Fruit fly (Drosophila melanogaster) whole organism, embryonic: ENCODE results near the gene Srp9.
A peak's percentile ranks its signal among the peaks of the same experiment; 100 is the strongest.

Experiments
- Antp ChIP-seq: fragments of 200-800 bp; sonication (Bioruptor generic); optimal IDR thresholded peaks from 3 replicates; lab custom pipeline; 2016; ENCODE audit warnings: missing biosample characterization, missing genetic modification characterization
- CG10321 ChIP-seq: fragments of 200-800 bp; sonication (Bioruptor generic); IDR thresholded peaks from 2 replicates; pipeline ENCODE4 v1.3.6; 2022; ENCODE audit warnings: missing biosample characterization, missing genetic modification characterization
- CG10366 ChIP-seq: fragments of 200-800 bp; sonication (Bioruptor generic); IDR thresholded peaks from 2 replicates; pipeline ENCODE4 v1.3.6; 2022; ENCODE audit warnings: missing biosample characterization, missing genetic modification characterization
- CG10431 ChIP-seq: fragments of 200-800 bp; sonication (Bioruptor generic); optimal IDR thresholded peaks from 3 replicates; lab custom pipeline; 2018; ENCODE audit warnings: missing biosample characterization, mild to moderate bottlenecking, missing genetic modification characterization
- CG10462 ChIP-seq: fragments of 200-800 bp; sonication (Bioruptor generic); optimal IDR thresholded peaks from 2 replicates; lab custom pipeline; 2016; ENCODE audit warnings: missing biosample characterization, missing genetic modification characterization
- CG11247 ChIP-seq: fragments of 200-800 bp; sonication (Bioruptor generic); IDR thresholded peaks from 2 replicates; pipeline ENCODE4 v1.3.6; 2022; ENCODE audit warnings: missing biosample characterization, missing genetic modification characterization
- CG13296 ChIP-seq: fragments of 200-800 bp; sonication (Bioruptor generic); optimal IDR thresholded peaks from 3 replicates; lab custom pipeline; 2018; ENCODE audit warnings: missing biosample characterization, mild to moderate bottlenecking, missing genetic modification characterization
- CG13624 ChIP-seq: fragments of 200-800 bp; sonication (Bioruptor generic); optimal IDR thresholded peaks from 2 replicates; lab custom pipeline; 2016; ENCODE audit warnings: missing biosample characterization, missing genetic modification characterization
- CG15514 ChIP-seq: fragments of 200-800 bp; sonication (Bioruptor generic); optimal IDR thresholded peaks from 3 replicates; lab custom pipeline; 2017; ENCODE audit warnings: missing biosample characterization, missing genetic modification characterization, mild to moderate bottlenecking, moderate library complexity, missing genetic modification reagents
- CG16813 ChIP-seq: fragments of 200-800 bp; sonication (Bioruptor generic); IDR thresholded peaks from 3 replicates; pipeline ENCODE4 v1.3.6; 2022; ENCODE audit warnings: missing biosample characterization, missing genetic modification characterization; ENCODE audit not compliant: partially characterized antibody
- CG16815 ChIP-seq: fragments of 200-800 bp; sonication (Bioruptor generic); optimal IDR thresholded peaks from 3 replicates; lab custom pipeline; 2017; ENCODE audit warnings: missing biosample characterization, mild to moderate bottlenecking, missing genetic modification characterization
- CG2712 ChIP-seq: fragments of 200-800 bp; optimal IDR thresholded peaks from 3 replicates; lab custom pipeline; 2019; ENCODE audit warnings: missing biosample characterization, mild to moderate bottlenecking, missing genetic modification characterization, moderate library complexity
- CG3065 ChIP-seq: fragments of 200-800 bp; sonication (Bioruptor generic); optimal IDR thresholded peaks from 2 replicates; lab custom pipeline; 2016; ENCODE audit warnings: missing biosample characterization, missing genetic modification characterization
- CG31388 ChIP-seq: fragments of 200-800 bp; sonication (Bioruptor generic); optimal IDR thresholded peaks from 2 replicates; lab custom pipeline; 2016; ENCODE audit warnings: missing biosample characterization, missing genetic modification characterization
- CG3281 ChIP-seq: fragments of 200-800 bp; sonication (Bioruptor generic); optimal IDR thresholded peaks from 3 replicates; lab custom pipeline; 2017; ENCODE audit warnings: missing biosample characterization, mild to moderate bottlenecking, missing genetic modification characterization
- CG34224 ChIP-seq: fragments of 200-800 bp; sonication (Bioruptor generic); IDR thresholded peaks from 3 replicates; pipeline ENCODE4 v1.3.6; 2022; ENCODE audit warnings: missing biosample characterization, missing genetic modification characterization; ENCODE audit not compliant: partially characterized antibody
- CG4282 ChIP-seq: fragments of 200-800 bp; sonication (Bioruptor generic); optimal IDR thresholded peaks from 2 replicates; lab custom pipeline; 2016; ENCODE audit warnings: missing biosample characterization, missing genetic modification characterization
- CG6813 ChIP-seq: fragments of 200-800 bp; sonication (Bioruptor generic); optimal IDR thresholded peaks from 2 replicates; lab custom pipeline; 2017; ENCODE audit warnings: missing biosample characterization, missing genetic modification characterization, mild to moderate bottlenecking, moderate library complexity, missing genetic modification reagents
- CG8478 ChIP-seq: fragments of >200 bp; optimal IDR thresholded peaks from 2 replicates; lab custom pipeline; 2018
- CTCF ChIP-seq: fragments of 200-800 bp; sonication (Bioruptor generic); optimal IDR thresholded peaks from 2 replicates; lab custom pipeline; 2017; ENCODE audit warnings: missing biosample characterization, mild to moderate bottlenecking, missing genetic modification characterization, moderate library complexity
- Dbx ChIP-seq: fragments of 200-800 bp; sonication (Bioruptor generic); IDR thresholded peaks from 3 replicates; pipeline ENCODE4 v1.3.6; 2022; ENCODE audit warnings: missing biosample characterization, missing genetic modification characterization
- Ets65A ChIP-seq: fragments of 200-800 bp; sonication (Bioruptor generic); peaks from one replicate; lab custom pipeline; 2016; ENCODE audit warnings: missing biosample characterization, missing genetic modification characterization
- HmgD ChIP-seq: fragments of 200-800 bp; sonication (Bioruptor generic); optimal IDR thresholded peaks from 3 replicates; lab custom pipeline; 2016; ENCODE audit warnings: missing biosample characterization, missing genetic modification characterization
- HmgZ ChIP-seq: fragments of 200-800 bp; sonication (Bioruptor generic); optimal IDR thresholded peaks from 2 replicates; lab custom pipeline; 2018; ENCODE audit warnings: missing biosample characterization, mild to moderate bottlenecking, missing genetic modification characterization
- Hmx ChIP-seq: fragments of 200-800 bp; sonication (Bioruptor generic); optimal IDR thresholded peaks from 2 replicates; lab custom pipeline; 2016; ENCODE audit warnings: missing biosample characterization, missing genetic modification characterization
- Hr3 ChIP-seq: fragments of 200-800 bp; sonication (Bioruptor generic); optimal IDR thresholded peaks from 3 replicates; lab custom pipeline; 2016; ENCODE audit warnings: missing biosample characterization, missing genetic modification characterization
- Poxn ChIP-seq: fragments of 200-800 bp; sonication (Bioruptor generic); IDR thresholded peaks from 2 replicates; pipeline ENCODE4 v1.3.6; 2022; ENCODE audit warnings: missing biosample characterization, missing genetic modification characterization
- Sin3A ChIP-seq: fragments of >200 bp; optimal IDR thresholded peaks from 2 replicates; lab custom pipeline; 2018
- TFAM ChIP-seq: fragments of 200-800 bp; sonication (Bioruptor generic); optimal IDR thresholded peaks from 2 replicates; lab custom pipeline; 2017; ENCODE audit warnings: missing biosample characterization, missing genetic modification characterization, inconsistent platforms
- Vsx1 ChIP-seq: fragments of 200-800 bp; sonication (Bioruptor generic); optimal IDR thresholded peaks from 2 replicates; lab custom pipeline; 2017; ENCODE audit warnings: missing biosample characterization, mild to moderate bottlenecking, missing genetic modification characterization, missing genetic modification reagents
- ac ChIP-seq: fragments of 200-800 bp; sonication (Bioruptor generic); optimal IDR thresholded peaks from 3 replicates; lab custom pipeline; 2017; ENCODE audit warnings: missing biosample characterization, mild to moderate bottlenecking, missing genetic modification characterization
- aop ChIP-seq: fragments of 200-800 bp; sonication (Bioruptor generic); IDR thresholded peaks from 2 replicates; pipeline ENCODE4 v1.3.6; 2022; ENCODE audit warnings: missing biosample characterization, missing genetic modification characterization
- ash1 ChIP-seq: fragments of 200-800 bp; sonication (Bioruptor generic); optimal IDR thresholded peaks from 2 replicates; lab custom pipeline; 2018; ENCODE audit warnings: missing biosample characterization, mild to moderate bottlenecking, missing genetic modification characterization
- bbx ChIP-seq: fragments of 200-800 bp; sonication (Bioruptor generic); IDR thresholded peaks from 2 replicates; pipeline ENCODE4 v1.3.6; 2022; ENCODE audit warnings: missing biosample characterization, missing genetic modification characterization; ENCODE audit not compliant: partially characterized antibody
- bsh ChIP-seq, 2 experiments: fragments of 200-800 bp; sonication (Bioruptor generic); optimal IDR thresholded peaks; 2 replicates each; lab custom pipeline; 2017 to 2018; ENCODE audit warnings: mild to moderate bottlenecking in 2 of 2, missing biosample characterization in 2 of 2, missing genetic modification characterization in 2 of 2, moderate library complexity in 1 of 2
- btn ChIP-seq: fragments of 200-800 bp; sonication (Bioruptor generic); optimal IDR thresholded peaks from 2 replicates; lab custom pipeline; 2016; ENCODE audit warnings: missing biosample characterization, missing genetic modification characterization
- fd64A ChIP-seq: fragments of 200-800 bp; sonication (Bioruptor generic); optimal IDR thresholded peaks from 3 replicates; lab custom pipeline; 2018; ENCODE audit warnings: missing biosample characterization, mild to moderate bottlenecking, missing genetic modification characterization
- gfzf ChIP-seq: fragments of 200-800 bp; sonication (Bioruptor generic); optimal IDR thresholded peaks from 2 replicates; lab custom pipeline; 2016; ENCODE audit warnings: missing biosample characterization, mild to moderate bottlenecking, missing genetic modification characterization, moderate library complexity
- h ChIP-seq: fragments of >200 bp; optimal IDR thresholded peaks from 2 replicates; lab custom pipeline; 2017
- inv ChIP-seq: fragments of 200-800 bp; sonication (Bioruptor generic); IDR thresholded peaks from 2 replicates; pipeline ENCODE4 v1.3.6; 2022; ENCODE audit warnings: missing biosample characterization, missing genetic modification characterization; ENCODE audit not compliant: partially characterized antibody
- klu ChIP-seq: fragments of 200-800 bp; sonication (Bioruptor generic); IDR thresholded peaks from 2 replicates; pipeline ENCODE4 v1.3.6; 2022; ENCODE audit warnings: missing biosample characterization, missing genetic modification characterization
- knrl ChIP-seq: fragments of 200-800 bp; sonication (Bioruptor generic); IDR thresholded peaks from 3 replicates; pipeline ENCODE4 v1.3.6; 2022; ENCODE audit warnings: missing biosample characterization, missing genetic modification characterization; ENCODE audit not compliant: partially characterized antibody
- lbe ChIP-seq: fragments of 200-800 bp; sonication (Bioruptor generic); optimal IDR thresholded peaks from 2 replicates; lab custom pipeline; 2016; ENCODE audit warnings: missing biosample characterization, mild to moderate bottlenecking, missing genetic modification characterization
- mam ChIP-seq: fragments of 200-800 bp; sonication (Bioruptor generic); optimal IDR thresholded peaks from 3 replicates; lab custom pipeline; 2016; ENCODE audit warnings: missing biosample characterization, missing genetic modification characterization
- nmo ChIP-seq: fragments of 200-800 bp; sonication (Bioruptor generic); optimal IDR thresholded peaks from 2 replicates; lab custom pipeline; 2018; ENCODE audit warnings: missing biosample characterization, mild to moderate bottlenecking, missing genetic modification characterization, moderate library complexity
- pfk ChIP-seq: fragments of 200-800 bp; sonication (Bioruptor generic); optimal IDR thresholded peaks from 2 replicates; lab custom pipeline; 2018; ENCODE audit warnings: missing biosample characterization, mild to moderate bottlenecking, missing genetic modification characterization, moderate library complexity
- seq ChIP-seq: fragments of 200-800 bp; sonication (Bioruptor generic); IDR thresholded peaks from 2 replicates; pipeline ENCODE4 v1.3.6; 2022; ENCODE audit warnings: missing biosample characterization, missing genetic modification characterization
- sr ChIP-seq: fragments of 200-800 bp; sonication (Bioruptor generic); IDR thresholded peaks from 3 replicates; pipeline ENCODE4 v1.3.6; 2022; ENCODE audit warnings: missing biosample characterization, missing genetic modification characterization
- tap ChIP-seq: fragments of 200-800 bp; optimal IDR thresholded peaks from 3 replicates; lab custom pipeline; 2019; ENCODE audit warnings: missing biosample characterization, mild to moderate bottlenecking, missing genetic modification characterization, moderate library complexity
- tin ChIP-seq: fragments of 200-800 bp; sonication (Bioruptor generic); optimal IDR thresholded peaks from 3 replicates; lab custom pipeline; 2016; ENCODE audit warnings: missing biosample characterization, missing genetic modification characterization
- twi ChIP-seq: fragments of 200-800 bp; optimal IDR thresholded peaks from 2 replicates; lab custom pipeline; 2019; ENCODE audit warnings: missing biosample characterization, mild to moderate bottlenecking, missing genetic modification characterization, moderate library complexity
- tx ChIP-seq: fragments of 200-800 bp; sonication (Bioruptor generic); optimal IDR thresholded peaks from 2 replicates; lab custom pipeline; 2016; ENCODE audit warnings: missing biosample characterization, missing genetic modification characterization
- yki ChIP-seq: fragments of >200 bp; optimal IDR thresholded peaks from 3 replicates; lab custom pipeline; 2018

The Srp9 gene

DNA sequence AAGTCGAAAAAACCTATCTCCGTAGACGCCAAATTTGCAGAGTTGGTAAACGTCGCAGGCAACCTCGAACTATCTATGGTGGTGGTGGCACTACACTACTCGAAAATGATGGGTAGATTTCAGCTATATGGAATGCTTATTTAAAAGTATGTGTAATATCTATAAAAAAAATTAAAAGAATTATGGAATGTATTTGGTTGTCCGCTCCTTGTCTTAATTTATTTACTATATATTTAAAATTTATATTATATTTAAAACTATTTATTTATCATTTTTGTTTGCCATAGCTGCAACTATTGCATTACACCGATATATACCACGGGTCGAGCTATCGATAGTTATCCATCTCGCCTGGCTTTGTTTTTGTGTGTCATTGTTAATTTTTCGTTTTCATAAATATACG lies 39.9 kb downstream of the Srp9 start, which contains the start of the genes HP4 and CG8209 (continued):
- no peak for TF ChIP-seq gfzf
- TF ChIP-seq CG13624: peak; percentile 50
- peak; percentile 97 for TF ChIP-seq Ets65A (GFP tag; lab: Kevin White, UChicago)
- peak; percentile 84 for TF ChIP-seq tin (GFP tag; lab: Kevin White, UChicago)
- no peak for TF ChIP-seq CG31388
- peak; percentile 82 for TF ChIP-seq seq (GFP tag; lab: Robert Waterston, UW)
- peak; percentile 18 for TF ChIP-seq pfk (GFP tag; lab: Kevin White, UChicago)
- TF ChIP-seq aop (GFP tag; lab: Robert Waterston, UW): peak; percentile 37; the same call in 1 of the 2 replicates
- TF ChIP-seq Hmx (GFP tag; lab: Kevin White, UChicago): peak; percentile 19
- peak; percentile 21; the same call in 1 of the 2 replicates for TF ChIP-seq CG10321 (GFP tag; lab: Robert Waterston, UW)
- peak; percentile 92 for TF ChIP-seq CG2712 (tag; lab: Kevin White, UChicago)
- TF ChIP-seq nmo (GFP tag; lab: Kevin White, UChicago): peak; percentile 97
- TF ChIP-seq Hr3 (GFP tag; lab: Kevin White, UChicago): peak; percentile 87
- TF ChIP-seq sr (GFP tag; lab: Robert Waterston, UW): no peak
- no peak for TF ChIP-seq TFAM (GFP tag; lab: Kevin White, UChicago)
- TF ChIP-seq lbe (GFP tag; lab: Kevin White, UChicago): peak; percentile 85
- TF ChIP-seq twi: peak; percentile 60
- peak; percentile 21; the same call in 1 of the 2 replicates for TF ChIP-seq Poxn (GFP tag; lab: Robert Waterston, UW)
- peak; percentile 64; the same call in 1 of the 2 replicates for TF ChIP-seq klu (GFP tag; lab: Robert Waterston, UW)
- peak; percentile 54 for TF ChIP-seq Antp (GFP tag; lab: Kevin White, UChicago)
- peak; percentile 49 for TF ChIP-seq CG3065 (GFP tag; lab: Kevin White, UChicago)
- no peak for TF ChIP-seq CG4282 (GFP tag; lab: Kevin White, UChicago)
- peak; percentile 86 for TF ChIP-seq inv (GFP tag; lab: Robert Waterston, UW)
- TF ChIP-seq mam (GFP tag; lab: Kevin White, UChicago): peak; percentile 75
- TF ChIP-seq bsh (GFP tag; optimal IDR thresholded peaks at IDR 0.05; lab: Kevin White, UChicago): peak; percentile 13 to 85
- peak; percentile 82 for TF ChIP-seq CG3281 (GFP tag; lab: Kevin White, UChicago)
- TF ChIP-seq CTCF: peak; percentile 33
- peak; percentile 78 for TF ChIP-seq CG13296 (GFP tag; lab: Kevin White, UChicago)
- TF ChIP-seq CG11247 (GFP tag; lab: Robert Waterston, UW): peak; percentile 84
- peak; percentile 78 for TF ChIP-seq HmgZ
- TF ChIP-seq tap (tag; lab: Kevin White, UChicago): peak; percentile 52
- TF ChIP-seq h (lab: Kevin White, UChicago): no peak
- no peak for TF ChIP-seq Sin3A
- TF ChIP-seq CG10462: peak; percentile 49
- TF ChIP-seq CG10366: peak; percentile 81
- peak; percentile 63 for TF ChIP-seq CG6813 (GFP tag; lab: Kevin White, UChicago)
- peak; percentile 1 for TF ChIP-seq tx
- TF ChIP-seq CG16813 (GFP tag; lab: Robert Waterston, UW): peak; percentile 93
- TF ChIP-seq CG34224 (GFP tag; lab: Robert Waterston, UW): peak; percentile 92
- TF ChIP-seq btn: no peak
- TF ChIP-seq yki (lab: Kevin White, UChicago): no peak
- TF ChIP-seq CG10431 (GFP tag; lab: Kevin White, UChicago): peak; percentile 60
- peak; percentile 92 for TF ChIP-seq bbx
- peak; percentile 91 for TF ChIP-seq Dbx
- TF ChIP-seq Vsx1: peak; percentile 64
- TF ChIP-seq CG15514: peak; percentile 78
- no peak for TF ChIP-seq ash1
- TF ChIP-seq CG16815: peak; percentile 67
- peak; percentile 94 for TF ChIP-seq knrl (GFP tag; lab: Robert Waterston, UW)
- no peak for TF ChIP-seq CG8478 (lab: Kevin White, UChicago)
- TF ChIP-seq fd64A (GFP tag; lab: Kevin White, UChicago): no peak
- no peak for TF ChIP-seq HmgD (GFP tag; lab: Kevin White, UChicago)
- no peak for TF ChIP-seq ac (GFP tag; lab: Kevin White, UChicago)
